Fruit fly (Drosophila melanogaster) whole organism: Measurements from ENCODE around the gene ttm50.

Source experiments
- EcR ChIP-seq, 2 experiments: fragments of >200 bp; optimal IDR thresholded peaks; 2 replicates each; lab custom pipeline; 2017; ENCODE audit warnings: missing biosample characterization in 2 of 2, missing genetic modification characterization in 2 of 2, missing genetic modification reagents in 2 of 2
- pan ChIP-seq: fragments of >200 bp; optimal IDR thresholded peaks from 2 replicates; lab custom pipeline; 2017
- psq ChIP-seq: fragments of >200 bp; optimal IDR thresholded peaks from 2 replicates; lab custom pipeline; 2017

dm6 chrX:2690376-2690775 lies 41.6 kb downstream of the ttm50 start:
- TF ChIP-seq pan (lab: Kevin White, UChicago) (no peak), EcR (GFP tag; optimal IDR thresholded peaks at IDR 0.05; lab: Kevin White, UChicago) (no peak), psq (lab: Kevin White, UChicago) (no peak)
